Worm (Caenorhabditis elegans): ENCODE measurements around the gene fbxa-62.
"Not testable (repeated sequence)": the region's sequence is repeated elsewhere in the genome, so short reads cannot be mapped to it uniquely, and the experiment has no call there.

Gene fbxa-62

ce11 chrIII:2259329-2259728 lies 31.8 kb downstream of the fbxa-62 start:
- TF ChIP-seq ztf-23 (GFP tag; IDR thresholded peaks at IDR 0.05) (no peak), ref-1 (GFP tag; conservative IDR thresholded peaks at IDR 0.05) (no peak), klf-2 (GFP tag; conservative IDR thresholded peaks at IDR 0.05) (no peak), cog-1 (tag; optimal IDR thresholded peaks at IDR 0.05) (no peak), flt-1 (GFP tag; IDR thresholded peaks at IDR 0.05) (no peak), tab-1 (GFP tag; IDR thresholded peaks at IDR 0.05) (no peak), med-1 (GFP tag; optimal IDR thresholded peaks at IDR 0.05; ENCODE audit: insufficient read depth) (no peak), T22C8.4 (GFP tag; IDR thresholded peaks at IDR 0.05) (no peak), ztf-29 (GFP tag; IDR thresholded peaks at IDR 0.05) (no peak)

- TF ChIP-seq cog-1 (tag; optimal IDR thresholded peaks at IDR 0.05); ztf-29 (GFP tag; IDR thresholded peaks at IDR 0.05); ref-1 (GFP tag; conservative IDR thresholded peaks at IDR 0.05): not testable (repeated sequence)
Measured at ce11 chrIII:2261353-2261752, 33.8 kb downstream of the fbxa-62 start, which contains the start of gene fbxa-42. fbxa-42 (minus strand) TSS chrIII:2261453.

ce11 chrIII:2262942-2263341 lies 35.4 kb downstream of the fbxa-62 start, which contains the start of gene Y54F10BM.6:
Y54F10BM.6 (plus strand) TSS chrIII:2263242.
- TF ChIP-seq flt-1 (GFP tag; IDR thresholded peaks at IDR 0.05) = no peak
- no peak for TF ChIP-seq med-1 (GFP tag; optimal IDR thresholded peaks at IDR 0.05; ENCODE audit: insufficient read depth)
- no peak for TF ChIP-seq T22C8.4 (GFP tag; IDR thresholded peaks at IDR 0.05)
- no peak for TF ChIP-seq ztf-29 (GFP tag; IDR thresholded peaks at IDR 0.05)

DNA sequence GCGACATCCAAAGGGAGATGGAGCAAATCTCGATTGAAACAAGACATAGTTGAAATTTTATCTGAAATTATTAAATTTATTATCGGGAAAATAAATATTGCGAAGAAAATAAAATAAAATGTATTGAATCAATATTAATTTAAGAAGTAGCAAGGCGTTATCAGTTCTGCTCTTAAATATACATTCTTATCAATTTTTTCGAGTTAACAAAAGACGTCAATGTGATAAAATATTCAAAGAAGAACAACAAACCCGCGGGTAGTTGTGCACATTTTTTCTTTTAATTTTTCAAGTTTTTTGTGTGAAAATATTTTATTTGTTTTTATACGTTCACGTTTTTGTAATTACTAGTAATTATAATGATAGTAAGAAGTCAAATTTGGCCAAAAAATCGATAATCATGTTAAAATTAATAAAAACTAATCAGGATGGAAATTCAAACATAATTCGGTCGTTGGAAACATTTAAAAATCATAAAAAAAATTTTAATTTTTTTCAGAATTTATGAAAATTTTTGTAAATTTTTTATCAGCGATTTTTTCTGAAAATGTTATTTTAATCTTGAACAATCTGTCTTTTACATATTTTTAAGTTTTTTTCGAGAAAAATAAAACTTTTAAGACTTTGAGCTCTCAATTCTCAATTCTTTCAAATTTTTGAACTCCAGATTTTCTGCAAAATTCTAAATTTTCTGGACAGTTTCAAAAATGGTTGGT lies 38.6 kb downstream of the fbxa-62 start, which contains the start of gene fbxa-9:
Gene fbxa-9 (plus strand): TSS at position 666 of the 716 bp plus-strand sequence.
- TF ChIP-seq ztf-23 (GFP tag; IDR thresholded peaks at IDR 0.05) (no peak), ztf-29 (GFP tag; IDR thresholded peaks at IDR 0.05) (no peak), ref-1 (GFP tag; conservative IDR thresholded peaks at IDR 0.05) (no peak), cog-1 (tag; optimal IDR thresholded peaks at IDR 0.05) (no peak)

ce11 chrIII:2272075-2272474 lies 44.6 kb downstream of the fbxa-62 start, which contains the start of gene fbxa-48:
fbxa-48 (minus strand) TSS chrIII:2272175.
- no peak for TF ChIP-seq ref-1 (GFP tag; conservative IDR thresholded peaks at IDR 0.05)
- no peak for TF ChIP-seq med-1 (GFP tag; optimal IDR thresholded peaks at IDR 0.05; ENCODE audit: insufficient read depth)
- TF ChIP-seq ztf-23 (GFP tag; IDR thresholded peaks at IDR 0.05) = no peak
- no peak for TF ChIP-seq tab-1 (GFP tag; IDR thresholded peaks at IDR 0.05)
- no peak for TF ChIP-seq T22C8.4 (GFP tag; IDR thresholded peaks at IDR 0.05)
- no peak for TF ChIP-seq cog-1 (tag; optimal IDR thresholded peaks at IDR 0.05)
- no peak for TF ChIP-seq ztf-29 (GFP tag; IDR thresholded peaks at IDR 0.05)
- no peak for TF ChIP-seq klf-2 (GFP tag; conservative IDR thresholded peaks at IDR 0.05)
- no peak for TF ChIP-seq flt-1 (GFP tag; IDR thresholded peaks at IDR 0.05)

ce11 chrIII:2272732-2273131 lies 45.2 kb downstream of the fbxa-62 start, which contains the start of gene fbxa-39:
fbxa-39 (plus strand) TSS chrIII:2273032.
- TF ChIP-seq med-1 (GFP tag; optimal IDR thresholded peaks at IDR 0.05; ENCODE audit: insufficient read depth) (no peak), klf-2 (GFP tag; conservative IDR thresholded peaks at IDR 0.05) (no peak), T22C8.4 (GFP tag; IDR thresholded peaks at IDR 0.05) (no peak)

DNA sequence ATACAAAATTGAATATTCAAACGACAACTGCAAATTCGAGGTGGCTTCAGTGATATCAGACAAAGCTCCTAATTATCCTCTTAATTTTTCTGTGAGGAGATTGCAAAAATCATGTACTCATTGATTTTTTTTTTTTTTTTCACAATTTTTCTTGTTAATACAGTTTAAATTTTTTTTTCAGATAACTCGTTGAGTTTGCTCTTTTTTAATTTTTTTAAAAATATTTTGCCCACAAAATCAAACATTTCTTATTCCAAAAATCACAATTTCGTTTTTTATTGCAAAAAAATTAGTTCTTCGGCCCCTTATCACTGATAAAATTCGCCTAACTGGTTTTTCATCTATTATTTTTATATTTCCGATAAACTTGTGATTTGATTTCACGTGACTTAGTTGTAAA lies 49.3 kb downstream of the fbxa-62 start, which contains the start of gene Y54F10BM.21:
Gene Y54F10BM.21 (plus strand): TSS at position 301 of the 400 bp plus-strand sequence.
- TF ChIP-seq med-1 (GFP tag; optimal IDR thresholded peaks at IDR 0.05; ENCODE audit: insufficient read depth) (no peak), flt-1 (GFP tag; IDR thresholded peaks at IDR 0.05) (no peak), klf-2 (GFP tag; conservative IDR thresholded peaks at IDR 0.05) (no peak), cog-1 (tag; optimal IDR thresholded peaks at IDR 0.05) (no peak), ztf-29 (GFP tag; IDR thresholded peaks at IDR 0.05) (no peak), tab-1 (GFP tag; IDR thresholded peaks at IDR 0.05) (no peak), ref-1 (GFP tag; conservative IDR thresholded peaks at IDR 0.05) (no peak), ztf-23 (GFP tag; IDR thresholded peaks at IDR 0.05) (no peak), T22C8.4 (GFP tag; IDR thresholded peaks at IDR 0.05) (no peak)

Data from whole organism, midembryonic.